Worm (Caenorhabditis elegans): ENCODE results near the gene F10B5.2.

DNA sequence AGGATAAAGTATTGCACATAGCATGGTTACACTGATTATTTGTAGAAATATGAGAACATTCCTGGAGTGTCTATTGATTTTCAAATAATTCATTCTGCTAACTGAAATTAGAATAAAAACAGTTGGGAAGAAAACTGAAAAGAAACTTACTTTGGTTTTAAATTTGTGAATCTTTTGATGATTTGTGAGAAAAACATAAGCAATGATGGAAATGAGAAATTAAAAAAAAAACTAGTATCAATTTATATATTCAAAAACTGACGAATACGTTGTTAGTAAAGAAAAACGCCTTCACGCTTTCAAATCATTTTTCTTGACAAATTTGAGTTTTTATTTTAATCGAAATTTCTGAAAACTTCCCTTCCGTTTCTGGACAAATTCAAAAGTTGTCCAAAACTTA is 48.6 kb downstream of the F10B5.2 start, which contains the start of gene T05C12.9:
- no peak for TF ChIP-seq ZK546.5 (tag; optimal IDR thresholded peaks at IDR 0.05)
- TF ChIP-seq nhr-237 (tag; optimal IDR thresholded peaks at IDR 0.05), result no peak
- TF ChIP-seq lin-38 (GFP tag; IDR thresholded peaks at IDR 0.05), result no peak
- no peak for TF ChIP-seq snpc-4 (tag; optimal IDR thresholded peaks at IDR 0.05)
- TF ChIP-seq fos-1 (tag; optimal IDR thresholded peaks at IDR 0.05), result no peak
- no peak for TF ChIP-seq tra-1 (GFP tag; IDR thresholded peaks at IDR 0.05)
- no peak for TF ChIP-seq egl-27 (tag; optimal IDR thresholded peaks at IDR 0.05)
- TF ChIP-seq nhr-11 (tag; optimal IDR thresholded peaks at IDR 0.05), result no peak
- TF ChIP-seq R02D3.7 (tag; optimal IDR thresholded peaks at IDR 0.05), result no peak
- no peak for TF ChIP-seq ama-1 (optimal IDR thresholded peaks at IDR 0.05)
- no peak for TF ChIP-seq skn-1 (tag; optimal IDR thresholded peaks at IDR 0.05)
- no peak for TF ChIP-seq daf-16 (GFP tag; optimal IDR thresholded peaks at IDR 0.05)
- no peak for TF ChIP-seq daf-16 (tag; optimal IDR thresholded peaks at IDR 0.05)
- TF ChIP-seq nhr-76 (tag; optimal IDR thresholded peaks at IDR 0.05), result no peak

Data from whole organism, L4 larva.